Worm (Caenorhabditis elegans) whole organism, late embryonic: ENCODE data around the gene fmi-1.

ENCODE experiments used
- ama-1 ChIP-seq: fragments of 150-350 bp; optimal IDR thresholded peaks from 2 replicates; lab custom pipeline; 2014
- ceh-18 ChIP-seq: sonication (generic microtip); optimal IDR thresholded peaks from 2 replicates; lab custom pipeline; 2016; ENCODE audit warnings: missing genetic modification characterization, missing compliant biosample characterization
- che-1 ChIP-seq: sonication (generic microtip); optimal IDR thresholded peaks from 2 replicates; lab custom pipeline; 2016; ENCODE audit warnings: mild to moderate bottlenecking, missing genetic modification characterization, missing compliant biosample characterization
- pag-3 ChIP-seq: sonication (generic microtip); optimal IDR thresholded peaks from 2 replicates; lab custom pipeline; 2016; ENCODE audit warnings: missing compliant biosample characterization, missing genetic modification characterization, borderline replicate concordance
- pax-1 ChIP-seq: fragments of 150-350 bp; optimal IDR thresholded peaks from 2 replicates; lab custom pipeline; 2014; ENCODE audit warnings: missing biosample characterization, missing genetic modification characterization
- pha-4 ChIP-seq: fragments of 150-350 bp; optimal IDR thresholded peaks from 2 replicates; lab custom pipeline; 2018; ENCODE audit warnings: missing biosample characterization, missing genetic modification reagents, missing genetic modification characterization
- pqm-1 ChIP-seq: sonication (generic microtip); optimal IDR thresholded peaks from 2 replicates; lab custom pipeline; 2016; ENCODE audit warnings: missing genetic modification characterization, missing compliant biosample characterization
- rnt-1 ChIP-seq: sonication (generic microtip); optimal IDR thresholded peaks from 2 replicates; lab custom pipeline; 2016; ENCODE audit warnings: missing genetic modification characterization, missing compliant biosample characterization
- unc-55 ChIP-seq: sonication (generic microtip); optimal IDR thresholded peaks from 2 replicates; lab custom pipeline; 2017; ENCODE audit warnings: missing biosample characterization, missing genetic modification reagents, missing genetic modification characterization

DNA sequence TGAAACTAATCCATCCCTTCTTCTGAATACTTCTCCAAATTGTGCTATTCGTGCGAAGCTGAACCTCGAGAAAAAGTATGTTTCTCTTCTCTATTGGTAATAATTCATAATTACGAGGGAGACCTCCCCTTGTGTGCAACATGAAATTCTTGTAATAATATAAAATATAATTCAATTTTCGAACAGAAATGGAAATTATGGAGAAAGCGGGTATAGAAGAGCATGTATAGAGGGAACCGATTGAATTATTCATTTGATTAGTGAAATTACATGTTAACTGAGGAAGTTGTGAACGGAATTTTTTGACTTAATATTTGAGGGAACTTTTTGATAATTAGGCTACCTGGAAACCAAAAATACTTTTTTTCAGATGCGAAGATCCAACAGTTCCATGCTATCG, 10.0 kb downstream of the fmi-1 start:
- TF ChIP-seq pag-3 (tag; lab: Kevin White, UChicago) (no peak), pha-4 (no peak), pax-1 (tag; lab: Kevin White, UChicago) (no peak), che-1 (no peak), pqm-1 (no peak), ceh-18 (no peak), ama-1 (lab: Kevin White, UChicago) (no peak), unc-55 (no peak), rnt-1 (no peak)
